Fruit fly (Drosophila melanogaster) whole organism: ENCODE results near the gene CG43407.

Experiments used
- CG8478 ChIP-seq: fragments of >200 bp; optimal IDR thresholded peaks from 2 replicates; lab custom pipeline; 2018; ENCODE audit warnings: inconsistent platforms
- EcR ChIP-seq, 2 experiments: fragments of >200 bp; optimal IDR thresholded peaks; 2 replicates each; lab custom pipeline; 2017; ENCODE audit warnings: missing biosample characterization in 2 of 2, missing genetic modification characterization in 2 of 2, missing genetic modification reagents in 2 of 2
- psq ChIP-seq: fragments of >200 bp; optimal IDR thresholded peaks from 2 replicates; lab custom pipeline; 2017

- TF ChIP-seq EcR (GFP tag; optimal IDR thresholded peaks at IDR 0.05; lab: Kevin White, UChicago) = no peak
- TF ChIP-seq CG8478 (lab: Kevin White, UChicago) = no peak
- no peak for TF ChIP-seq psq
Measured at dm6 chr3L:19040155-19040644, 13.0 kb downstream of the CG43407 start.
